Worm (Caenorhabditis elegans): ENCODE results near the gene F28B12.6.

The F28B12.6 gene

DNA sequence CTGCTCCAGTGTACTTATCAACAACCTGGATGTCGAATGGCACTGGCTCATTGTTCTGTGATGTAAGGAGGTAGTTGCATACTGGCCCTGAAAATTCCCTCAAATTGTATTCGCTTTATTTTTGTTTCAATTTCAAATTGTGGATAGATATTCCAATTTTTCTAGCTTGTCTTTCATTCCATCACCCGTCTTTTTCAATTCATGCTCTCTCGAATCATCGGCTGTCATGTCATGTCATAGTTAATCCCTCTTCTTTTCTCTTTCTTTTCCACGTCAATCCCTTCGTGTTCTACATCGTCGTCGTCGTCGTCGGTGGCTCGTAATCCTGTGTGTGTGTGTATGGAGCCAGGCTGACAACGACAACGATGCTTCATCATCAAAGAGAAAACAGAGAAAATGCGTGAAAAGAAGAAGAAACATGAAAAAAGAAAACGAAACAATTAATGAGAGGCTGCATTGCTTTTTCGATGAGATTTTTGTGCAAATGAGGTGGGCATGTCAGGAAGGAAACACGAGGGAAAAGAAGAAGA, 15.0 kb downstream of the F28B12.6 start (continued):
- TF ChIP-seq dsc-1 (tag; optimal IDR thresholded peaks at IDR 0.05) (peak; percentile 78), mef-2 (tag; optimal IDR thresholded peaks at IDR 0.05) (no peak), Y116A8C.19 (tag; optimal IDR thresholded peaks at IDR 0.05; ENCODE audit: borderline replicate concordance) (no peak), grh-1 (GFP tag; IDR thresholded peaks at IDR 0.05) (no peak), F16B12.6 (tag; optimal IDR thresholded peaks at IDR 0.05) (no peak), pag-3 (tag; optimal IDR thresholded peaks at IDR 0.05; ENCODE audit: borderline replicate concordance, insufficient read depth) (no peak), hlh-17 (GFP tag; optimal IDR thresholded peaks at IDR 0.05; ENCODE audit: borderline replicate concordance) (no peak), tbx-2 (tag; optimal IDR thresholded peaks at IDR 0.05) (no peak), nhr-85 (tag) (no peak), fkh-10 (GFP tag; optimal IDR thresholded peaks at IDR 0.05) (peak; percentile 6), ama-1 (optimal IDR thresholded peaks at IDR 0.05) (no peak), elt-2 (tag; optimal IDR thresholded peaks at IDR 0.05) (no peak), ztf-11 (tag; optimal IDR thresholded peaks at IDR 0.05) (no peak)

DNA sequence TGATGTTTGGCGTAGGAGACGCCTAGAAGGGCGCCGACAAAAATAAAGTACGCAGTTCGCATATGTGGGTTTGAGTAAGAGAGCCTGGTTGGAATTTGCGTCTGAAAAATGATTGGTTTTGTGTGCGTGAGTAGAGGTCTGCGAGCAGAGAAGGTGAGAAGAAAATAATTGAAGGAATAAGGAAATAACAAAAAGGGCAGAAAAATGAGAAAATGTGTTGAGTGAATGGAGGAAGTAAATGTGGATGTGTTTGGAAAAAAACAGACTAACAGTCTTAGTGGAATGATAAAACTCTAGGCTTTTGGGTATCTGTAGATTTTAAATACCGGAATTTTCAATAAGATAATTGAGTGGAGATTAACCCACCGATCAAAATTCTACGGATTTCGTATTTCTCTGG, 15.9 kb downstream of the F28B12.6 start, which contains the start of gene casy-1:
Gene casy-1 (minus strand): TSS at position 101 of the 400 bp plus-strand sequence.
- TF ChIP-seq swsn-7 (tag; optimal IDR thresholded peaks at IDR 0.05), result no peak
- no peak for TF ChIP-seq unc-86 (tag; optimal IDR thresholded peaks at IDR 0.05)
- TF ChIP-seq ces-1 (GFP tag; optimal IDR thresholded peaks at IDR 0.05), result no peak

DNA sequence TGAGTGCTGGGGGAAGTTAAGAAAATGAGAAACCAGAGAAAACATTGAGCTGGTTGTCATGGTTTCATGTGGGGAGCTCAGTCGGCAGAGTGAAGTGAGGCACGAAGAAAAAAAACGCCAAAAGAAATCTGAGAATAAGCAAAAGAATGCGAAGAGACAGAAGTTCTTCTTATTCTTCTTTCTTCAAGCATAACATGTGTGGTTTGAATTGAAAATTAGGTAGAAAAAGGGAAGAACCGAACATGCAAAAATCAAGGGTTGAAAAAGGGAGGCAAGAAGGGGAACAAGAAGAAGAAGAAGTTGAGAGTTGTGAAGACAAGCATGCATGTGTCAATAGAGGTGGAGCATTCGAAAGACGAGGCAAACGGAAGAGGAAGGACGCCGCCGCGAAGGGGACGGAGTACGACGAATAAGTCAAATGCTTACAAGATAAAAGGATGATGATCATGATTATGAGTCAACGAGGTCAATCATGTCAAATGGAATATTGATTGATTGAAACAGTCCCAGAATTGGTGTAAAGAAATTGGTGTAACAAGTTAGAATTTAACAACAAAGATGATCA, 17.2 kb downstream of the F28B12.6 start:
- TF ChIP-seq mep-1 (tag; optimal IDR thresholded peaks at IDR 0.05), result no peak
- TF ChIP-seq lin-14 (GFP tag; optimal IDR thresholded peaks at IDR 0.05), result peak; percentile 28
- TF ChIP-seq egl-13 (tag; optimal IDR thresholded peaks at IDR 0.05), result no peak
- peak; percentile 38 for TF ChIP-seq fkh-8 (tag; optimal IDR thresholded peaks at IDR 0.05)
- TF ChIP-seq fkh-10 (GFP tag; optimal IDR thresholded peaks at IDR 0.05), result peak; percentile 54
- TF ChIP-seq nhr-47 (tag; optimal IDR thresholded peaks at IDR 0.05), result peak; percentile 9

DNA sequence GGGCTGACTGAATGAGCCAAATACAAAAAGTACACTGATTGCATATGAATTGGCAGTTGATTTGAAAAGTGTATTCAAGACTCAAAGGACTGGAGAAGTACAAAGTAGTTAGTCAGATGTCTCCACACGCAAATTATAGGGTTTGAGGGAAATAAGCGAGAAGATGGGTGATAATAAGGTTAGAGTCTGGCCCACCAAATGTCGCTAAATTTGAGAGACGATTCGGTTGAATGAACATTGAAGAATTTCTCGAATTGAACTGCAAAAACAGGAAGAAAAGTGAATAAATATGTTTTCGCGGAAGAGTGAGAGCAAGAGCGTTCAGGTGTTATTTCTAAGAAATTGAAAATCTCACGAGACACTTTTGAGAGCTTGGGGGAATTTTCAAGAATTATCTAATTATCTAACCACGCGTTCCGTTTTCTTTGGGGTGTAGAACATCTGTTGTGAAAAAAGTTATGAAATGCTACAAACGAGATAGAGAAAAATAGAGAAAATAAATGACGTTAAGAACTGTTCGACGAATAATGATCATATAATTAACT, 19.0 kb downstream of the F28B12.6 start:
- no peak for TF ChIP-seq mep-1 (tag; optimal IDR thresholded peaks at IDR 0.05)
- TF ChIP-seq swsn-7 (tag; optimal IDR thresholded peaks at IDR 0.05), result no peak
- TF ChIP-seq nhr-47 (tag; optimal IDR thresholded peaks at IDR 0.05), result peak; percentile 62
- TF ChIP-seq ces-1 (GFP tag; optimal IDR thresholded peaks at IDR 0.05), result no peak
- TF ChIP-seq sox-4 (tag; optimal IDR thresholded peaks at IDR 0.05), result peak; percentile 78
- TF ChIP-seq lin-13 (GFP tag; optimal IDR thresholded peaks at IDR 0.05), result no peak
- TF ChIP-seq tbx-2 (tag; optimal IDR thresholded peaks at IDR 0.05), result no peak
- TF ChIP-seq ceh-90 (tag; optimal IDR thresholded peaks at IDR 0.05), result no peak
- TF ChIP-seq aha-1 (tag; optimal IDR thresholded peaks at IDR 0.05), result no peak
- no peak for TF ChIP-seq sptf-1 (tag; optimal IDR thresholded peaks at IDR 0.05)
- peak; percentile 67 for TF ChIP-seq fkh-8 (tag; optimal IDR thresholded peaks at IDR 0.05)
- no peak for TF ChIP-seq nhr-28 (tag; optimal IDR thresholded peaks at IDR 0.05)
- TF ChIP-seq lin-14 (GFP tag; optimal IDR thresholded peaks at IDR 0.05), result peak; percentile 14
- peak; percentile 66 for TF ChIP-seq nhr-71 (tag; optimal IDR thresholded peaks at IDR 0.05)
- TF ChIP-seq elt-3 (tag; optimal IDR thresholded peaks at IDR 0.05), result no peak
- no peak for TF ChIP-seq C34B4.2 (tag; optimal IDR thresholded peaks at IDR 0.05)
- no peak for TF ChIP-seq sup-37 (GFP tag; optimal IDR thresholded peaks at IDR 0.05)
- peak; percentile 17 for TF ChIP-seq dsc-1 (tag; optimal IDR thresholded peaks at IDR 0.05)
- TF ChIP-seq nhr-77 (tag; optimal IDR thresholded peaks at IDR 0.05), result no peak
- TF ChIP-seq nhr-19 (GFP tag; conservative IDR thresholded peaks at IDR 0.05), result no peak
- no peak for TF ChIP-seq lir-3 (tag; optimal IDR thresholded peaks at IDR 0.05; ENCODE audit: poor library complexity)
- TF ChIP-seq ceh-8 (GFP tag; optimal IDR thresholded peaks at IDR 0.05), result no peak
